Fruit fly (Drosophila melanogaster) whole organism, embryonic: ENCODE measurements around the gene Txl.
A peak's percentile ranks its signal among the peaks of the same experiment; 100 is the strongest.

ENCODE experiments used
- CG10274 ChIP-seq: fragments of 200-800 bp; sonication (Bioruptor generic); optimal IDR thresholded peaks from 3 replicates; lab custom pipeline; 2017; ENCODE audit warnings: missing biosample characterization, mild to moderate bottlenecking, missing genetic modification characterization
- CG10321 ChIP-seq: fragments of 200-800 bp; sonication (Bioruptor generic); IDR thresholded peaks from 2 replicates; pipeline ENCODE4 v1.3.6; 2022; ENCODE audit warnings: missing biosample characterization, missing genetic modification characterization
- CG10366 ChIP-seq: fragments of 200-800 bp; sonication (Bioruptor generic); IDR thresholded peaks from 2 replicates; pipeline ENCODE4 v1.3.6; 2022; ENCODE audit warnings: missing biosample characterization, missing genetic modification characterization
- CG10565 ChIP-seq: fragments of 200-800 bp; sonication (Bioruptor generic); optimal IDR thresholded peaks from 3 replicates; lab custom pipeline; 2016; ENCODE audit warnings: missing biosample characterization, mild to moderate bottlenecking, missing genetic modification characterization
- CG14710 ChIP-seq: fragments of 200-800 bp; sonication (Bioruptor generic); optimal IDR thresholded peaks from 3 replicates; lab custom pipeline; 2019; ENCODE audit warnings: missing biosample characterization, mild to moderate bottlenecking, missing genetic modification characterization, moderate library complexity
- CG1603 ChIP-seq: fragments of 200-800 bp; sonication (Bioruptor generic); optimal IDR thresholded peaks from 2 replicates; lab custom pipeline; 2019; ENCODE audit warnings: missing biosample characterization, mild to moderate bottlenecking, missing genetic modification characterization, moderate library complexity
- CG17328 ChIP-seq: fragments of 200-800 bp; sonication (Bioruptor generic); IDR thresholded peaks from 2 replicates; pipeline ENCODE4 v1.3.6; 2022; ENCODE audit warnings: missing biosample characterization, missing genetic modification characterization
- CG2116 ChIP-seq: fragments of 200-800 bp; sonication (Bioruptor generic); optimal IDR thresholded peaks from 3 replicates; lab custom pipeline; 2018; ENCODE audit warnings: missing biosample characterization, mild to moderate bottlenecking, missing genetic modification characterization
- CG32532 ChIP-seq: fragments of 200-800 bp; sonication (Bioruptor generic); IDR thresholded peaks from 2 replicates; pipeline ENCODE4 v1.3.6; 2022; ENCODE audit warnings: missing biosample characterization, missing genetic modification characterization
- CG3281 ChIP-seq: fragments of 200-800 bp; sonication (Bioruptor generic); optimal IDR thresholded peaks from 3 replicates; lab custom pipeline; 2017; ENCODE audit warnings: missing biosample characterization, mild to moderate bottlenecking, missing genetic modification characterization
- CG34422 ChIP-seq: fragments of 200-800 bp; sonication (Bioruptor generic); IDR thresholded peaks from 3 replicates; pipeline ENCODE4 v1.3.6; 2022; ENCODE audit warnings: missing biosample characterization, missing genetic modification characterization
- CG3995 ChIP-seq: fragments of 200-800 bp; sonication (Bioruptor generic); optimal IDR thresholded peaks from 3 replicates; lab custom pipeline; 2016; ENCODE audit warnings: missing biosample characterization, missing genetic modification characterization
- CG42726 ChIP-seq: fragments of 200-800 bp; sonication (Bioruptor generic); IDR thresholded peaks from 2 replicates; pipeline ENCODE4 v1.3.6; 2022; ENCODE audit warnings: missing biosample characterization, missing genetic modification characterization; ENCODE audit not compliant: partially characterized antibody
- CG4328 ChIP-seq: fragments of 200-800 bp; sonication (Bioruptor generic); optimal IDR thresholded peaks from 3 replicates; lab custom pipeline; 2017; ENCODE audit warnings: missing biosample characterization, missing genetic modification reagents, missing genetic modification characterization
- CG4360 ChIP-seq: fragments of 200-800 bp; sonication (Bioruptor generic); IDR thresholded peaks from 2 replicates; pipeline ENCODE4 v1.3.6; 2022; ENCODE audit warnings: missing biosample characterization, missing genetic modification characterization
- CG4617 ChIP-seq: fragments of 200-800 bp; sonication (Bioruptor generic); optimal IDR thresholded peaks from 3 replicates; lab custom pipeline; 2016; ENCODE audit warnings: missing biosample characterization, missing genetic modification characterization, borderline replicate concordance
- CG5953 ChIP-seq: fragments of 200-800 bp; sonication (Bioruptor generic); IDR thresholded peaks from 2 replicates; pipeline ENCODE4 v1.3.6; 2022; ENCODE audit warnings: missing biosample characterization, missing genetic modification characterization
- CG6765 ChIP-seq: fragments of 200-800 bp; sonication (Bioruptor generic); optimal IDR thresholded peaks from 3 replicates; lab custom pipeline; 2017; ENCODE audit warnings: missing biosample characterization, mild to moderate bottlenecking, missing genetic modification characterization
- CG7839 ChIP-seq: fragments of 200-800 bp; sonication (Bioruptor generic); optimal IDR thresholded peaks from 3 replicates; lab custom pipeline; 2018; ENCODE audit warnings: missing biosample characterization, mild to moderate bottlenecking, missing genetic modification characterization, moderate library complexity
- CG9797 ChIP-seq: fragments of 200-800 bp; sonication (Bioruptor generic); optimal IDR thresholded peaks from 3 replicates; lab custom pipeline; 2018; ENCODE audit warnings: missing biosample characterization, mild to moderate bottlenecking, missing genetic modification characterization
- Dll ChIP-seq: fragments of 200-800 bp; sonication (Bioruptor generic); IDR thresholded peaks from 4 replicates; pipeline ENCODE4 v1.3.6; 2022; ENCODE audit warnings: missing biosample characterization, missing genetic modification characterization; ENCODE audit not compliant: partially characterized antibody
- E2f2 ChIP-seq: fragments of 200-800 bp; sonication (Bioruptor generic); IDR thresholded peaks from 2 replicates; pipeline ENCODE4 v1.3.6; 2022; ENCODE audit warnings: missing biosample characterization, missing genetic modification characterization
- Lhr ChIP-seq: fragments of 200-800 bp; sonication (Bioruptor generic); optimal IDR thresholded peaks from 3 replicates; lab custom pipeline; 2017; ENCODE audit warnings: mild to moderate bottlenecking, missing biosample characterization, missing genetic modification reagents, missing genetic modification characterization
- MESR4 ChIP-seq: fragments of 200-800 bp; sonication (Bioruptor generic); optimal IDR thresholded peaks from 2 replicates; lab custom pipeline; 2018; ENCODE audit warnings: missing biosample characterization, mild to moderate bottlenecking, missing genetic modification characterization, moderate library complexity
- Max ChIP-seq: fragments of 200-800 bp; sonication (Bioruptor generic); optimal IDR thresholded peaks from 2 replicates; lab custom pipeline; 2016; ENCODE audit warnings: missing biosample characterization, mild to moderate bottlenecking, missing genetic modification characterization
- Med ChIP-seq: fragments of 200-800 bp; sonication (Bioruptor generic); peaks from one replicate; lab custom pipeline; 2016; ENCODE audit warnings: missing biosample characterization, missing genetic modification characterization, mild to moderate bottlenecking, inconsistent platforms, moderate library complexity
- Nf-YB ChIP-seq: fragments of 200-800 bp; sonication (Bioruptor generic); optimal IDR thresholded peaks from 3 replicates; lab custom pipeline; 2019; ENCODE audit warnings: missing biosample characterization, mild to moderate bottlenecking, missing genetic modification characterization, moderate library complexity
- Oaz ChIP-seq: fragments of 200-800 bp; sonication (Bioruptor generic); IDR thresholded peaks from 2 replicates; pipeline ENCODE4 v1.3.6; 2022; ENCODE audit warnings: missing biosample characterization, missing genetic modification characterization
- Scr ChIP-seq: fragments of 200-800 bp; sonication (Bioruptor generic); IDR thresholded peaks from 2 replicates; pipeline ENCODE4 v1.3.6; 2022; ENCODE audit warnings: missing biosample characterization, missing genetic modification characterization; ENCODE audit not compliant: partially characterized antibody
- Sry-β ChIP-seq: fragments of 200-800 bp; sonication (Bioruptor generic); optimal IDR thresholded peaks from 2 replicates; lab custom pipeline; 2018; ENCODE audit warnings: missing biosample characterization, mild to moderate bottlenecking, missing genetic modification characterization, moderate library complexity
- Stat92E ChIP-seq, 3 experiments: fragments of >200 bp in 2 of 3; fragments of 200-800 bp in 1 of 3; sonication (Bioruptor generic) in 1 of 3; optimal IDR thresholded peaks; 2 replicates each; lab custom pipeline; 2017 to 2019; ENCODE audit warnings: missing biosample characterization in 3 of 3, missing genetic modification characterization in 3 of 3, mild to moderate bottlenecking in 1 of 3, moderate library complexity in 1 of 3
- Usf ChIP-seq: fragments of 200-800 bp; sonication (Bioruptor generic); optimal IDR thresholded peaks from 2 replicates; lab custom pipeline; 2017; ENCODE audit warnings: missing genotype, missing biosample characterization, missing genetic modification characterization
- Vsx1 ChIP-seq: fragments of 200-800 bp; sonication (Bioruptor generic); optimal IDR thresholded peaks from 2 replicates; lab custom pipeline; 2017; ENCODE audit warnings: missing biosample characterization, mild to moderate bottlenecking, missing genetic modification characterization, missing genetic modification reagents
- ara ChIP-seq: fragments of 200-800 bp; sonication (Bioruptor generic); IDR thresholded peaks from 2 replicates; pipeline ENCODE4 v1.3.6; 2022; ENCODE audit warnings: missing biosample characterization, missing genetic modification characterization
- bbx ChIP-seq: fragments of 200-800 bp; sonication (Bioruptor generic); IDR thresholded peaks from 2 replicates; pipeline ENCODE4 v1.3.6; 2022; ENCODE audit warnings: missing biosample characterization, missing genetic modification characterization; ENCODE audit not compliant: partially characterized antibody
- dmrt99B ChIP-seq: fragments of 200-800 bp; sonication (Bioruptor generic); optimal IDR thresholded peaks from 2 replicates; lab custom pipeline; 2018; ENCODE audit warnings: missing biosample characterization, mild to moderate bottlenecking, missing genetic modification characterization, moderate library complexity
- fd64A ChIP-seq: fragments of 200-800 bp; sonication (Bioruptor generic); optimal IDR thresholded peaks from 3 replicates; lab custom pipeline; 2018; ENCODE audit warnings: missing biosample characterization, mild to moderate bottlenecking, missing genetic modification characterization
- ftz-f1 ChIP-seq: fragments of 200-800 bp; sonication (Bioruptor generic); optimal IDR thresholded peaks from 2 replicates; lab custom pipeline; 2016; ENCODE audit warnings: missing biosample characterization, missing genetic modification characterization
- gsb-n ChIP-seq: fragments of 200-800 bp; sonication (Bioruptor generic); optimal IDR thresholded peaks from 3 replicates; lab custom pipeline; 2018; ENCODE audit warnings: missing biosample characterization, mild to moderate bottlenecking, missing genetic modification characterization
- ham ChIP-seq: fragments of 200-800 bp; sonication (Bioruptor generic); IDR thresholded peaks from 2 replicates; pipeline ENCODE4 v1.3.6; 2022; ENCODE audit warnings: missing biosample characterization, missing genetic modification characterization
- ken ChIP-seq: fragments of 200-800 bp; sonication (Bioruptor generic); IDR thresholded peaks from 3 replicates; pipeline ENCODE4 v1.3.6; 2022; ENCODE audit warnings: missing biosample characterization, missing genetic modification characterization
- org-1 ChIP-seq: fragments of 200-800 bp; sonication (Bioruptor generic); optimal IDR thresholded peaks from 2 replicates; lab custom pipeline; 2017; ENCODE audit warnings: missing biosample characterization, missing genetic modification characterization
- pita ChIP-seq: fragments of 200-800 bp; sonication (Bioruptor generic); optimal IDR thresholded peaks from 2 replicates; lab custom pipeline; 2017; ENCODE audit warnings: missing biosample characterization, mild to moderate bottlenecking, missing genetic modification characterization
- shn ChIP-seq: fragments of 200-800 bp; sonication (Bioruptor generic); optimal IDR thresholded peaks from 3 replicates; lab custom pipeline; 2016; ENCODE audit warnings: missing biosample characterization, missing genetic modification characterization
- tap ChIP-seq: fragments of 200-800 bp; optimal IDR thresholded peaks from 3 replicates; lab custom pipeline; 2019; ENCODE audit warnings: missing biosample characterization, mild to moderate bottlenecking, missing genetic modification characterization, moderate library complexity
- unc-4 ChIP-seq: fragments of 200-800 bp; sonication (Bioruptor generic); IDR thresholded peaks from 2 replicates; pipeline ENCODE4 v1.3.6; 2022; ENCODE audit warnings: missing biosample characterization, missing genetic modification characterization; ENCODE audit not compliant: partially characterized antibody

Gene Txl

DNA sequence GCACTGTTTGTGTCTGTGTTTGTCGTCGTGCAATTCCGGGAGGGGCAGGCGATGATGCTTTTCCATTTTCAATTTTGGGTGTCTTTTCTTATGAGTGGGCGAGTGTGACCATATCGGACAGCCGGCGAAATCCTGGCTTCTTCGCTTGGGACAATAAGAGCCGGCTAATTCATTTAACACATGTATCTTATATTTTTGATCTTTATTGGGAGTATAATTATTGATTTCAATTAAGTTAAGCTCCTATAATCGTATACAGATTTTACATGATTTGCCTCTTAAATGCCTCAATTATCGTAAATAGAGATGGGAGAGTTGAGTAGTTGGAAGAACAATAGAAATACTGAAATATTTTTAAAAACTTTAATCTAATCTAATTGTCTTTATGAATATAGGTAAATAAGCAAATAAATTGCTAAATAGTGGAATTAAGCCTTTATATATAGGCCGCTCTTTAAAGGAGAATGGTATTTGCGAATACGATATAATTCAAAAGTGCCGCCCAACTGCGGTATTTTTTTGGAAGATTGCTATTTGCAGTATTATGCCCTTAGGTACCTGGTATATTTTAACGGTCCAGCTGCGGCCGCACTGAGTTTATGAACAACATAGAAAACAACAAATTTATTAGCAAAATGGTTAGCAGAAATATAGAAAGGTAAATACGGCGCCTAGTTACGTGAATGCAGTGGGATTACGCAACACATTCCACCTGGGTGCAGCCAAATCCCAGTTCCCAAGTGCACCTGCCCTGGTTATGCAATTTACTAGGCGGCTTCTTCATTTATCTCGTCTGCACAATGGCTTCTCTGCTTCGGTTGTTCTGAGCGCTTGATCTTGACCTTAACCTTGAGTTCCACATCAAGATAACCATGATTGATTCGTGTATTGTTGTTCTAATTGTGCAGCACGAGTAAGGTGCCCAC is 14.1 kb downstream of the Txl start, which contains the start of the genes Myt1, PGRP-LD and Pmi (continued):
- TF ChIP-seq unc-4 (GFP tag; lab: Robert Waterston, UW) (peak; percentile 37; the same call in 1 of the 2 replicates), CG4328 (GFP tag; lab: Kevin White, UChicago) (no peak), CG2116 (peak; percentile 32), Scr (GFP tag; lab: Robert Waterston, UW) (peak; percentile 36; the same call in 1 of the 2 replicates), ham (no peak), CG9797 (GFP tag; lab: Kevin White, UChicago) (peak; percentile 70), CG10565 (no peak), Oaz (GFP tag; lab: Robert Waterston, UW) (no peak), Max (GFP tag; lab: Kevin White, UChicago) (no peak), CG6765 (GFP tag; lab: Kevin White, UChicago) (no peak), dmrt99B (no peak), E2f2 (GFP tag; lab: Robert Waterston, UW) (peak; percentile 91), CG14710 (tag; lab: Kevin White, UChicago) (peak; percentile 49), CG4617 (peak; percentile 21), CG34422 (peak; percentile 33; the same call in 1 of the 3 replicates), ftz-f1 (GFP tag; lab: Kevin White, UChicago) (peak; percentile 79), Med (peak; percentile 73), Lhr (GFP tag; lab: Kevin White, UChicago) (peak; percentile 11), CG42726 (no peak), Dll (GFP tag; lab: Robert Waterston, UW) (0 out of 4 replicates have a peak, but pooled peaks have one; percentile 23), MESR4 (peak; percentile 60)

DNA sequence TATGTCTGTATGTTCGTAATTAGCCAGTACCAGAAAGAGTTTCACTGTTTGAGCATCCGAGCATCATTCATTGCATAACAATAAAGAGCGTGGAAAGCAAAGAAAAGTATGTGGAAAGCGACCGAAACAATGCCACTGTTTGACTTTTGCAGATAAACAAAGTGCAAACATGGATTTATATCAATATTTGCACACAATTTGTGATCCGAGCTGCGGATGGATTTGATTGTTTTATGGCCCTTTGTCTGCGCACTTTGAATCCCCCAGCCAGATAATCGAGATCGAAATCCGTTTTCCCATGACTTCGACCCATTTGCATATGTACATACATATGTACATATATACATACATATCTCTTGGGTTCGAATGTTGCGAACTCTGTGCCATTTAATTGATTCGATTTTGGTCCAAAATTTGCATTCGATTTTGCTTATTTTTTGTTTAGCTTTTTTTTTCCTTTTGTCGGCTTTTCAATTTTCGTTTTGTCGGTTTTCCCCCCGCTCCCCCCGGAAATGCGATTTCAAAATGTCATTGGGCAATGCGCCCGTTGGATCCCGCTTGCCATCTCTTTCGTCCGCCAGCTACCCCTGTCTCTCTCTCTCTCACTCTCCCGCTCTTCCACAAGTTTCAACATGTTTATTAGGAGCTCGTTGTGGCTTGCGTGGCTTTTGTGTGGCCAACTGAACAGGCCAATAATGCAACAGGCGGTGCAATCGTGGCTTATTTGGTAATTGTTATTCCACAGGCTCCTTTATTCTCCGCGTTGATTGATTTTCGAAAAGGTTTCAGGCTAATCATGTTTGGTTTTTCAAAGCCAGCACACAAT is 19.8 kb downstream of the Txl start:
- TF ChIP-seq CG10274 (GFP tag; lab: Kevin White, UChicago) (no peak), Stat92E (GFP tag; optimal IDR thresholded peaks at IDR 0.05; lab: Kevin White, UChicago) (no peak), ken (GFP tag; lab: Robert Waterston, UW) (0 out of 3 replicates have a peak, but pooled peaks have one; percentile 36), CG10366 (no peak), CG32532 (GFP tag; lab: Robert Waterston, UW) (no peak), CG7839 (tag; lab: Kevin White, UChicago) (no peak), CG1603 (tag; lab: Kevin White, UChicago) (peak; percentile 30), Usf (GFP tag; lab: Kevin White, UChicago) (no peak), CG4360 (GFP tag; lab: Robert Waterston, UW) (no peak), tap (tag; lab: Kevin White, UChicago) (no peak), Vsx1 (peak; percentile 1), CG5953 (GFP tag; lab: Robert Waterston, UW) (no peak), CG3995 (no peak), Nf-YB (GFP tag; lab: Kevin White, UChicago) (peak; percentile 34), CG3281 (GFP tag; lab: Kevin White, UChicago) (no peak), fd64A (GFP tag; lab: Kevin White, UChicago) (peak; percentile 2), pita (GFP tag; lab: Kevin White, UChicago) (no peak), ara (GFP tag; lab: Robert Waterston, UW) (0 out of 2 replicates have a peak, but pooled peaks have one; percentile 11), bbx (GFP tag; lab: Robert Waterston, UW) (no peak), org-1 (GFP tag; lab: Kevin White, UChicago) (peak; percentile 11), shn (no peak), gsb-n (tag; lab: Kevin White, UChicago) (no peak), CG17328 (GFP tag; lab: Robert Waterston, UW) (no peak), CG10321 (GFP tag; lab: Robert Waterston, UW) (peak; percentile 44), Sry-β (GFP tag; lab: Kevin White, UChicago) (peak; percentile 57)
